Fruit fly (Drosophila melanogaster): ENCODE measurements around the gene Cp18.

The Cp18 gene

DNA sequence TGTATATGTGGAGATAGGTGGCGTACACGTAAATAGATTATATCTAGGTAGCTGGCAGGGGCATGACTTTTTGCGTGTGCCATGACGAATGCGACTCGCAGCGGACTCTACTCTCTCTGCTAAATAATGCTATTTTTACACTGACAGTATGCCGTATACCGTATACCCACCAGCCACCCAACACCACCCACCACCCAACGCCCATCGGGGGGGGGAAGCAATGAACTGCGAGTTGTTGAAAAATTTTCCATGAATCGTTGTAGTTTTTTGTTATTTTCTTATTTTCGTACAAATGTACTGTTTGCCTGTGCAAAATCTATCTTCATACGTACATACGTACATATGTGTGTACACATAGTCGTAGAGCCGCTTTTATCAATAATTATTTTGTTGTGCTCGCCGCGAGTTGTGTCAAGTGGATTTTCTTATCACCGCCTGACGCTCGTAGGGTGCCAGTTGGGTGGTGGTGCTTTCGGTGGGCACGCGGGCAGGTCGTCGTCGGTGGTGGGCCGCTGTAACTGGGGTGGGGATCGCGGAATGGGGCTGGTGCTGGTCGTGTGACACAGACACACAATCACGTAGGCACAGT is 26.4 kb upstream of the Cp18 start:
- TF ChIP-seq Crg-1 (GFP tag; optimal IDR thresholded peaks at IDR 0.05) (no peak), cic (GFP tag; optimal IDR thresholded peaks at IDR 0.05) (peak; percentile 96), tj (GFP tag; optimal IDR thresholded peaks at IDR 0.05) (no peak), kay (GFP tag; ENCODE audit: borderline replicate concordance) (peak; percentile 86), Mnt (GFP tag; optimal IDR thresholded peaks at IDR 0.05) (peak; percentile 55), toe (GFP tag; optimal IDR thresholded peaks at IDR 0.05) (no peak), CG7101 (tag; optimal IDR thresholded peaks at IDR 0.05) (no peak), CG33017 (tag; optimal IDR thresholded peaks at IDR 0.05) (no peak), bab1 (GFP tag; optimal IDR thresholded peaks at IDR 0.05) (peak; percentile 85)

DNA sequence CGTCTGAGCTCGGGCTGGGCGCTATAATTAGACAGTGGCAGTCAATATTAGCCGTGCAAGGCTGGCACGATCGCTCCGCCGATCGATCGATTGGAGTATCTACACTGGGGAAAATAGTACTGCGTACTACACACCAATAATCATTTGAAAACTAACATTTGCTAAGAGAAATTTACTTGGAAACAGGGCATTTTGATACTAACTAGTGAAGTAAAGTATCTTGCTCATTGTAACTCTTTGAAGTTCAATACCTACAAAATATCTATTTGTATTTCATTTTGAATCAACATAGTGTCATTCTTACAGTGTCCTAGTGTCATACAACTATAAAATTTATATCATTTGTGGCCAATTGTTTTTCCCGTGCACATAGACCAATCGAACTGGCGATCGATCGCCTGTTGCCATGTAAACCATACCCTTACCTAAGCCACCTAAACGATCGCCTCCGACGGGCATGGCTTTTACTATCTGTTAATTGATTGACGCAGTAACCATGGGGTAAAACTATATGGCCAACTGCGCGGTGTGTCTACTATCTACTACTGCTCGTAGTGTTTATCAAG is 25.9 kb upstream of the Cp18 start:
- TF ChIP-seq Hr96 (GFP tag; optimal IDR thresholded peaks at IDR 0.05) = peak; percentile 88
- TF ChIP-seq CG7101 (tag; optimal IDR thresholded peaks at IDR 0.05) = peak; percentile 95
- TF ChIP-seq cnc (optimal IDR thresholded peaks at IDR 0.05) = no peak
- TF ChIP-seq CG12768 (GFP tag; optimal IDR thresholded peaks at IDR 0.05) = peak; percentile 78
- TF ChIP-seq CG33017 (tag; optimal IDR thresholded peaks at IDR 0.05) = peak; percentile 84
- TF ChIP-seq kay (GFP tag; ENCODE audit: borderline replicate concordance) = peak; percentile 90
- peak; percentile 37 for TF ChIP-seq Mnt (GFP tag; optimal IDR thresholded peaks at IDR 0.05)
- TF ChIP-seq CG1620 (GFP tag; optimal IDR thresholded peaks at IDR 0.05) = peak; percentile 47
- no peak for TF ChIP-seq bab1 (GFP tag; optimal IDR thresholded peaks at IDR 0.05)
- TF ChIP-seq Crg-1 (GFP tag; optimal IDR thresholded peaks at IDR 0.05) = peak; percentile 4
- TF ChIP-seq CG14711 (tag; optimal IDR thresholded peaks at IDR 0.05) = peak; percentile 49
- peak; percentile 77 for TF ChIP-seq toe (GFP tag; optimal IDR thresholded peaks at IDR 0.05)
- TF ChIP-seq Clk (GFP tag; optimal IDR thresholded peaks at IDR 0.05) = peak; percentile 34
- TF ChIP-seq tj (GFP tag; optimal IDR thresholded peaks at IDR 0.05) = peak; percentile 57
- TF ChIP-seq ovo (GFP tag; optimal IDR thresholded peaks at IDR 0.05) = peak; percentile 51
- TF ChIP-seq pad (GFP tag; optimal IDR thresholded peaks at IDR 0.05) = peak; percentile 63
- peak; percentile 94 for TF ChIP-seq CG11617 (GFP tag; optimal IDR thresholded peaks at IDR 0.05)
- peak; percentile 79 for TF ChIP-seq CG7045 (GFP tag; optimal IDR thresholded peaks at IDR 0.05)
- TF ChIP-seq CG5204 (GFP tag; optimal IDR thresholded peaks at IDR 0.05) = peak; percentile 89
- TF ChIP-seq cic (GFP tag; optimal IDR thresholded peaks at IDR 0.05) = no peak

DNA sequence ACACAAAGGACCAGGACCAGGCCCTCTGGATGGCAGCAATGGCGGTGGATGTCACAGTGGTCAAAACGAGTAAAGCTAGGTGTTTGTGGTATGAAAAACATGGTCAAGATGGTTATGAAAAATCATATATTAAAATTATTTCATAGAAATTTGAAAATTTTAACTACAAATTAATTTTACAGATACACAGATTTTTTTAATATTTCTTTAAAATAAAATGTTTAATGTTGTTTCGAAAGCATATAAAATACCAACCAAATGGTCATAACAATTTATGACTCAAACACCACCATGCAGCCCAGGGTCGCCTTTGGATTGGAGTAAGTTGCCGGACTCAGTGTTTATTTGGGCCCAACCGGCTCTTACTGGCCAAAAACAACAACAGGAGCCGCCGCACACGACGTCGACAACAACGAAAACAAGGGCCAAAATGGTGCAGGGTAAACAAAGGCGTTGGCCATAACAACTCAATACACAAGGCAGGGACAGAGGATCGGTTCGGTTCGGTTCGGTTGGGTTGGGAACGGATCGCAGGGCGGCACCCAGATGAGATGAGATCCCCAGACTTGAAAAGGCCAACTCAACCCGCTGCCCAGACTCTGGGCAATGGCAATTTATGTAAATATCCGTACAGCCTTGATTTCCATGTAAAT is 24.8 kb upstream of the Cp18 start:
- no peak for TF ChIP-seq CG33017 (tag; optimal IDR thresholded peaks at IDR 0.05)
- no peak for TF ChIP-seq tj (GFP tag; optimal IDR thresholded peaks at IDR 0.05)
- TF ChIP-seq bab1 (GFP tag; optimal IDR thresholded peaks at IDR 0.05) = no peak
- no peak for TF ChIP-seq kay (GFP tag; ENCODE audit: borderline replicate concordance)
- TF ChIP-seq ovo (GFP tag; optimal IDR thresholded peaks at IDR 0.05) = no peak
- TF ChIP-seq Mnt (GFP tag; optimal IDR thresholded peaks at IDR 0.05) = no peak
- no peak for TF ChIP-seq cnc (optimal IDR thresholded peaks at IDR 0.05)
- TF ChIP-seq pad (GFP tag; optimal IDR thresholded peaks at IDR 0.05) = no peak
- TF ChIP-seq CG12768 (GFP tag; optimal IDR thresholded peaks at IDR 0.05) = no peak
- no peak for TF ChIP-seq cic (GFP tag; optimal IDR thresholded peaks at IDR 0.05)
- no peak for TF ChIP-seq Crg-1 (GFP tag; optimal IDR thresholded peaks at IDR 0.05)
- TF ChIP-seq CG14711 (tag; optimal IDR thresholded peaks at IDR 0.05) = no peak
- TF ChIP-seq toe (GFP tag; optimal IDR thresholded peaks at IDR 0.05) = no peak
- no peak for TF ChIP-seq Clk (GFP tag; optimal IDR thresholded peaks at IDR 0.05)

DNA sequence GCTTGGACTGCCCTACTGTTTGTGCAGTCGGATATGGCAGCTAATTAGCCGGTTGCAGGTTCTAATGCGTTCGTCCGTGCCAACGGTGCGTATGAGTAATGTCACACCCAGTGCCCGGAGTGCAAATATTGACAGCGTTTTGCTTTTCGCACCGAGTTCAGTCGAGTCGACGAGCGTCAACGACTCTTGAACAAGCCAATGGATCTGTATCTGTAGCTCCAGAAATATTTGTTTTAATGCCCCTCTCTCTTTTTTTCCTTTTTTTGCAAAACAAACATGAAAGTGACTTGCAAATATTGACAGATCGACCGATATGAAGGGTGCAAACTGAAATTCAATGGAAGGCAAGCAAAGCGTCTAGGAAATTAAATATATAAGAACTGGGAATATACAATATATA is 24.1 kb upstream of the Cp18 start:
- TF ChIP-seq CG11617 (GFP tag; optimal IDR thresholded peaks at IDR 0.05) (peak; percentile 79), ovo (GFP tag; optimal IDR thresholded peaks at IDR 0.05) (peak; percentile 87), CG5204 (GFP tag; optimal IDR thresholded peaks at IDR 0.05) (peak; percentile 38), CG33017 (tag; optimal IDR thresholded peaks at IDR 0.05) (peak; percentile 69), CG7101 (tag; optimal IDR thresholded peaks at IDR 0.05) (peak; percentile 88), Crg-1 (GFP tag; optimal IDR thresholded peaks at IDR 0.05) (peak; percentile 81), tj (GFP tag; optimal IDR thresholded peaks at IDR 0.05) (no peak), CG12768 (GFP tag; optimal IDR thresholded peaks at IDR 0.05) (peak; percentile 80), Clk (GFP tag; optimal IDR thresholded peaks at IDR 0.05) (peak; percentile 62), kay (GFP tag; ENCODE audit: borderline replicate concordance) (peak; percentile 89), cnc (optimal IDR thresholded peaks at IDR 0.05) (no peak), toe (GFP tag; optimal IDR thresholded peaks at IDR 0.05) (peak; percentile 38), CG14711 (tag; optimal IDR thresholded peaks at IDR 0.05) (peak; percentile 67), CG1620 (GFP tag; optimal IDR thresholded peaks at IDR 0.05) (peak; percentile 76), bab1 (GFP tag; optimal IDR thresholded peaks at IDR 0.05) (no peak), Mnt (GFP tag; optimal IDR thresholded peaks at IDR 0.05) (peak; percentile 55), CG7045 (GFP tag; optimal IDR thresholded peaks at IDR 0.05) (peak; percentile 77), cic (GFP tag; optimal IDR thresholded peaks at IDR 0.05) (peak; percentile 78), pad (GFP tag; optimal IDR thresholded peaks at IDR 0.05) (peak; percentile 64), Hr96 (GFP tag; optimal IDR thresholded peaks at IDR 0.05) (peak; percentile 53)

DNA sequence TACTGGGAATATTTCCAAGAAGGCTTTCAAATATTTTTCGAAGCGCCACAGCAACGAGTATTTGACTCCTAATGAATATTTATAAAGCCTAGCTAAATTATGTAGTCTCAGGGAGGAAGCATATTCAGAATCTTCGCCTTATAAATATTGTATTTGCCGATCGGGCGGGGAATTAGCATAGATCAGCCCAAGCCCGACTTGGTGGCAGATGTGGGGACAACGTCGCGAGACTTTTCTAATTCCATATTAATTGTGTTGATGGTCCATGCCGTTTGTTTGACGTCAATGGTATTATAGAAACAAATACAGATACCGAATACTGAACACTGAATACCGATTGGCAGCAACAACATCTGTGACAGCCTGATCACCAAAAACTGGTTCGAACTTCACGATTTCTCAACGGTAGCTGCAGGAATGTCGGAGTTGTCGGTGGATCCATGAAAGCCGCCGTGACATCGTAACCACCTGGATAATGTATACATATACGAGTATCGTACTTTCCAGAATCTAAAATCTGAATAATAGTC is 22.8 kb upstream of the Cp18 start:
- TF ChIP-seq CG11617 (GFP tag; optimal IDR thresholded peaks at IDR 0.05) (no peak), CG33017 (tag; optimal IDR thresholded peaks at IDR 0.05) (no peak), CG1620 (GFP tag; optimal IDR thresholded peaks at IDR 0.05) (no peak), Crg-1 (GFP tag; optimal IDR thresholded peaks at IDR 0.05) (no peak), kay (GFP tag; ENCODE audit: borderline replicate concordance) (no peak), cic (GFP tag; optimal IDR thresholded peaks at IDR 0.05) (no peak), cnc (optimal IDR thresholded peaks at IDR 0.05) (no peak), Clk (GFP tag; optimal IDR thresholded peaks at IDR 0.05) (no peak), CG7101 (tag; optimal IDR thresholded peaks at IDR 0.05) (no peak), CG7045 (GFP tag; optimal IDR thresholded peaks at IDR 0.05) (no peak), Hr96 (GFP tag; optimal IDR thresholded peaks at IDR 0.05) (no peak), Mnt (GFP tag; optimal IDR thresholded peaks at IDR 0.05) (no peak), tj (GFP tag; optimal IDR thresholded peaks at IDR 0.05) (no peak), toe (GFP tag; optimal IDR thresholded peaks at IDR 0.05) (no peak), bab1 (GFP tag; optimal IDR thresholded peaks at IDR 0.05) (no peak), pad (GFP tag; optimal IDR thresholded peaks at IDR 0.05) (no peak), CG12768 (GFP tag; optimal IDR thresholded peaks at IDR 0.05) (no peak), ovo (GFP tag; optimal IDR thresholded peaks at IDR 0.05) (no peak), CG14711 (tag; optimal IDR thresholded peaks at IDR 0.05) (no peak), CG5204 (GFP tag; optimal IDR thresholded peaks at IDR 0.05) (no peak)

All from whole organism, adult.